Worm (Caenorhabditis elegans): ENCODE data around the gene R07B1.5.

DNA sequence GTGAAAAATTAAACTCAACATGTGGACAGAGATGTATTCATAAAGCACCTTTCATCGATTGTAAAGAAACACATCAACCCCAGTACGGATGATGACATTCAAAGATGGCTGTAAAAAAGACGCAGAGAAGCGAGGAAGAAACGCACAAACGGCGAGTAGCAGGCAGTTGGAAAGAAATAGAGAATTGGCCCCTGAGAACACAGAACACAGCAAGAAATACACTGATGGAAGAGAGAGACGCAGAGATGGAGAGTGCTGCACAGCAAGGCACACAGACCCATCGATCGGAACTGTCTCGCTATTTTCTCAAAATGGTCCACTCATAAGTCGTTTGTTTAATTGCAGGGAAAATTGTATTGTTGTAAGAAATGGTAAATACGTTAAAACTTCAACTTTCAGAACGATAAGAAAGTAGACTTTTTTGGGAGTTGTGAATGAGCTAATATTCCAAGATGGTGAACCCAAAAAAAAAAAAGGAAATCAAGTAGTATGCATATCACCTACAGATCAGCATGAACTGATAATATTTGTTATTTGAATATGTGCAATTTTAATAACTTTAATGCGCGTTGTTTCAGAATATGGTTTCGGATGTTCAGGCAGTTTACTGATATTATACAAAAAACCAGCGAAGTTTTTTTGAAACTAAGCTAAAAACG lies 40.6 kb upstream of the R07B1.5 start:
- TF ChIP-seq che-1 (tag; optimal IDR thresholded peaks at IDR 0.05) (no peak), ttx-3 (tag; optimal IDR thresholded peaks at IDR 0.05) (no peak), lin-11 (tag; optimal IDR thresholded peaks at IDR 0.05) (no peak), ceh-19 (GFP tag; optimal IDR thresholded peaks at IDR 0.05) (no peak)
